Worm (Caenorhabditis elegans) whole organism, L4 larva: ENCODE measurements around the gene K02E2.8.

ENCODE experiments used
- dmd-6 ChIP-seq: fragments of 200-800 bp; sonication (Bioruptor generic); IDR thresholded peaks from 2 replicates; pipeline ENCODE4 v1.3.6; 2022; ENCODE audit warnings: missing genetic modification reagents, missing genetic modification characterization, missing compliant biosample characterization
- hlh-30 ChIP-seq: sonication (generic microtip); optimal IDR thresholded peaks from 2 replicates; lab custom pipeline; 2017; ENCODE audit warnings: antibody characterized with exemption, mild to moderate bottlenecking, missing genetic modification characterization, missing compliant biosample characterization; ENCODE audit not compliant: insufficient read depth
- ztf-11 ChIP-seq: fragments of 150-350 bp; optimal IDR thresholded peaks from 2 replicates; lab custom pipeline; 2014; ENCODE audit warnings: missing biosample characterization, missing genetic modification characterization

ce11 chrV:20399532-20400068 is 32.9 kb upstream of the K02E2.8 start:
- TF ChIP-seq hlh-30: no peak
- TF ChIP-seq dmd-6 (GFP tag; lab: Robert Waterston, UW): no peak
- TF ChIP-seq ztf-11 (tag; lab: Kevin White, UChicago): no peak
